Fruit fly (Drosophila melanogaster) whole organism, pupa: ENCODE data around the gene crok.
A peak's percentile ranks its signal among the peaks of the same experiment; 100 is the strongest.

Experiments
- CG10348 ChIP-seq: fragments of 200-800 bp; sonication (Bioruptor generic); IDR thresholded peaks from 2 replicates; pipeline ENCODE4 v1.3.6; 2022; ENCODE audit warnings: missing biosample characterization, missing genetic modification characterization
- CG12605 ChIP-seq: fragments of 200-800 bp; sonication (Bioruptor generic); IDR thresholded peaks from 2 replicates; pipeline ENCODE4 v1.3.6; 2022; ENCODE audit warnings: missing biosample characterization, missing genetic modification characterization
- CG13204 ChIP-seq: fragments of 200-800 bp; sonication (Bioruptor generic); optimal IDR thresholded peaks from 2 replicates; lab custom pipeline; 2018; ENCODE audit warnings: missing biosample characterization, mild to moderate bottlenecking, missing genetic modification characterization, moderate library complexity
- CG14655 ChIP-seq: fragments of 200-800 bp; sonication (Bioruptor generic); optimal IDR thresholded peaks from 3 replicates; lab custom pipeline; 2017; ENCODE audit warnings: mild to moderate bottlenecking, missing biosample characterization, missing genetic modification reagents, missing genetic modification characterization
- CG15710 ChIP-seq: fragments of 200-800 bp; sonication (Bioruptor generic); optimal IDR thresholded peaks from 2 replicates; lab custom pipeline; 2018; ENCODE audit warnings: missing biosample characterization, mild to moderate bottlenecking, missing genetic modification characterization, moderate library complexity
- CG17806 ChIP-seq: fragments of 200-800 bp; sonication (Bioruptor generic); optimal IDR thresholded peaks from 2 replicates; lab custom pipeline; 2018; ENCODE audit warnings: missing biosample characterization, mild to moderate bottlenecking, missing genetic modification characterization, moderate library complexity
- CG32121 ChIP-seq: fragments of 200-800 bp; sonication (Bioruptor generic); IDR thresholded peaks from 2 replicates; pipeline ENCODE4 v1.3.6; 2022; ENCODE audit warnings: missing biosample characterization, missing genetic modification characterization
- CG34367 ChIP-seq: fragments of 200-800 bp; sonication (Bioruptor generic); optimal IDR thresholded peaks from 2 replicates; lab custom pipeline; 2018; ENCODE audit warnings: missing biosample characterization, mild to moderate bottlenecking, missing genetic modification characterization
- CG4496 ChIP-seq: fragments of 200-800 bp; sonication (Bioruptor generic); IDR thresholded peaks from 3 replicates; pipeline ENCODE4 v1.3.6; 2022; ENCODE audit warnings: missing biosample characterization, missing genetic modification characterization
- CG8159 ChIP-seq: fragments of 200-800 bp; sonication (Bioruptor generic); optimal IDR thresholded peaks from 3 replicates; lab custom pipeline; 2018; ENCODE audit warnings: missing biosample characterization, mild to moderate bottlenecking, missing genetic modification characterization, moderate library complexity
- CG8301 ChIP-seq: fragments of 200-800 bp; sonication (Bioruptor generic); optimal IDR thresholded peaks from 2 replicates; lab custom pipeline; 2018; ENCODE audit warnings: missing biosample characterization, mild to moderate bottlenecking, missing genetic modification characterization
- CG9948 ChIP-seq: fragments of 200-800 bp; sonication (Bioruptor generic); optimal IDR thresholded peaks from 2 replicates; lab custom pipeline; 2018; ENCODE audit warnings: missing biosample characterization, mild to moderate bottlenecking, missing genetic modification characterization, moderate library complexity
- D1 ChIP-seq: fragments of 200-800 bp; sonication (Bioruptor generic); optimal IDR thresholded peaks from 2 replicates; lab custom pipeline; 2018; ENCODE audit warnings: missing biosample characterization, mild to moderate bottlenecking, missing genetic modification characterization, moderate library complexity
- EcR ChIP-seq: fragments of 200-800 bp; sonication (Bioruptor generic); optimal IDR thresholded peaks from 3 replicates; lab custom pipeline; 2019; ENCODE audit warnings: missing biosample characterization, missing genetic modification characterization, mild to moderate bottlenecking, moderate library complexity, missing genetic modification reagents
- Ets98B ChIP-seq: fragments of 200-800 bp; sonication (Bioruptor generic); IDR thresholded peaks from 2 replicates; pipeline ENCODE4 v1.3.6; 2022; ENCODE audit warnings: missing biosample characterization, missing genetic modification characterization
- Pif1A ChIP-seq: fragments of 200-800 bp; sonication (Bioruptor generic); optimal IDR thresholded peaks from 3 replicates; lab custom pipeline; 2016; ENCODE audit warnings: missing biosample characterization, missing genetic modification characterization
- Pif1B ChIP-seq: fragments of 200-800 bp; sonication (Bioruptor generic); optimal IDR thresholded peaks from 3 replicates; lab custom pipeline; 2016; ENCODE audit warnings: missing biosample characterization, missing genetic modification characterization
- Snoo ChIP-seq: fragments of 200-800 bp; sonication (Bioruptor generic); optimal IDR thresholded peaks from 3 replicates; lab custom pipeline; 2017; ENCODE audit warnings: missing biosample characterization, mild to moderate bottlenecking, missing genetic modification characterization, inconsistent platforms
- fd96Ca ChIP-seq: fragments of 200-800 bp; sonication (Bioruptor generic); IDR thresholded peaks from 3 replicates; pipeline ENCODE4 v1.3.6; 2022; ENCODE audit warnings: missing biosample characterization, missing genetic modification characterization
- gl ChIP-seq: fragments of 200-800 bp; sonication (Bioruptor generic); optimal IDR thresholded peaks from 2 replicates; lab custom pipeline; 2018; ENCODE audit warnings: missing biosample characterization, mild to moderate bottlenecking, missing genetic modification characterization
- rn ChIP-seq: fragments of 200-800 bp; sonication (Bioruptor generic); IDR thresholded peaks from 2 replicates; pipeline ENCODE4 v1.3.6; 2022; ENCODE audit warnings: missing biosample characterization, missing genetic modification characterization

crok gene

DNA sequence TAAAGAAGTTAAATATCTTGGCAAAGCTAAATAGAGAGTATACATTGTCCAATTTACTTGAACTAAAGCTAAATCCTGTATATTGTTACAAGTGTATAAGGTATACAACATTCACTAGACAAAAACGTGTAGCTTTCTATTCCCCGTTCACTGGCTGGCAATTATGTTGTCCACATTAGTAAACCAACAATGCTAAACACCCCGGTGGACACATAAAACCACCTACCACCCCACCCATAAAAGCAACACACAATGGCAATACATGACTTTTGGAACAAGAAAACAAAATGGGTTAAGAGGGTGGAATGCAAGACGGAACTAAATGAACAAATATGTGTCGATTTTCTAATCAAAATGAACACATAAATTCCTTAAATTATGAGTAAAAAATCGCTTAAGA is 8.8 kb upstream of the crok start, which contains the start of gene ZnT33D:
ZnT33D (plus strand) TSS at position 301 of the 400 bp plus-strand sequence.
- TF ChIP-seq Ets98B (GFP tag; lab: Robert Waterston, UW) (no peak), CG8301 (tag; lab: Kevin White, UChicago) (no peak), CG32121 (no peak)
- TF ChIP-seq, all 21 proteins: peak for 0

DNA sequence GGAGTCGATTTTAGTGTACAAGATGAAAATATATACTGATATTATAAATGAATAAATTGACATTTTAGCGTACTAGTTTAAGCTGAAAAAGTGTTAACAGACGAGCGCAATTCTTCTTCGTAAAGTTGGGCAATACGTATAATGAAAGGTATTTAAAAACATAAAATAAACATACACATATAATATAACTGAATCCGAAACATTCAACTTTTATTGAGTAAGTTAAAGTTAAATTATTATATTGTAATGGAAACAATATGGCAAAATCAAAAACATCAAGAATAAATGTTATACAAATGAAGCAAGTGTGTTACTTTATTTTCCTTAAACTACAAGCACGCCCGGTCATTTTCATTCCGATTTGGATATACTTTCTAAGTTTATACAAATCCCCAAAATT is 2.5 kb upstream of the crok start, which contains the start of gene CG17217:
CG17217 (plus strand) TSS at position 301 of the 400 bp plus-strand sequence.
- TF ChIP-seq CG8159 (tag; lab: Kevin White, UChicago) (no peak), CG9948 (no peak), Ets98B (GFP tag; lab: Robert Waterston, UW) (no peak)
- TF ChIP-seq, all 21 proteins: peak for 0

DNA sequence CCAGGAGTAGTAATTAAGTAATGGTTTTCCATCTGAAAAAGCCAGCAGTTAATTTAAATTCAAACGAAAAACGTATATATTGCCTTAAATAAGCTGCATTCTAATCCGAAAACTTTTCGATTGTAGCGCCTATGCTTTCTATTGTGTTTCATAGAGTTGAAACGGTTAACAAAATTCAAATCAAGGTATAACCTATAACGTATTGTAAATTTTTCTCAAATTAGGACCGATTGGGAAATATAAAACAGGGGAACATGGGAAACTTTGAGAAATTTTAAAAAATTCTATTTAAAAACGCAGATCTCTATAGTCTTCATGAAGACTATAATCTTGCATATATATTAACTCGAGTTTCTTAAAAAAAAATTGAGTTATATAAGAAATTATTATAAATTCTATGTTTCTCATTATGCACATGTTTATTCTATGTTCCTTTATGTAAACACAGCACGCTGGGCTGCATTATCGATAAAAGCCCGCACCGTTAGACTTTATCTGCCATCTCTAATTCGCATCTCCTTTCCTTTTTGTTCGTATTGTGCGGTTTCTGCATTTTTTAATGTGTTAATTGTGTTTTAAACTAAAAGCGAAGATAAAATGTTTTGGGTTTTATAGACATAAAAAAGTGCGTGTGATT is 1.8 kb downstream of the crok start, which contains the start of gene bru1:
bru1 (plus strand) TSS at position 512 of the 637 bp plus-strand sequence.
- no peak for TF ChIP-seq D1 (tag; lab: Kevin White, UChicago)
- no peak for TF ChIP-seq CG12605 (GFP tag; lab: Robert Waterston, UW)
- no peak for TF ChIP-seq CG32121
- no peak for TF ChIP-seq Pif1A (GFP tag; lab: Kevin White, UChicago)
- TF ChIP-seq CG34367 (tag; lab: Kevin White, UChicago), result no peak
- no peak for TF ChIP-seq CG15710 (tag; lab: Kevin White, UChicago)
- TF ChIP-seq rn (GFP tag; lab: Robert Waterston, UW), result no peak
- no peak for TF ChIP-seq CG8301 (tag; lab: Kevin White, UChicago)
- TF ChIP-seq EcR (GFP tag; lab: Kevin White, UChicago), result no peak
- TF ChIP-seq Ets98B (GFP tag; lab: Robert Waterston, UW), result no peak
- TF ChIP-seq CG17806 (tag; lab: Kevin White, UChicago), result no peak
- no peak for TF ChIP-seq CG4496
- TF ChIP-seq CG14655, result no peak
- no peak for TF ChIP-seq gl (tag; lab: Kevin White, UChicago)
- no peak for TF ChIP-seq Snoo (tag; lab: Kevin White, UChicago)
- TF ChIP-seq CG13204 (GFP tag; lab: Kevin White, UChicago), result no peak
- TF ChIP-seq CG10348 (GFP tag; lab: Robert Waterston, UW), result no peak

dm6 chr2L:12177621-12178020 is 4.8 kb downstream of the crok start, which contains the start of gene atilla:
TSS of gene atilla (minus strand) at chr2L:12177886.
- TF ChIP-seq CG4496 (no peak), CG9948 (no peak), fd96Ca (GFP tag; lab: Robert Waterston, UW) (no peak), CG8301 (tag; lab: Kevin White, UChicago) (no peak), CG8159 (tag; lab: Kevin White, UChicago) (no peak), CG17806 (tag; lab: Kevin White, UChicago) (no peak), CG12605 (GFP tag; lab: Robert Waterston, UW) (no peak), gl (tag; lab: Kevin White, UChicago) (no peak), CG13204 (GFP tag; lab: Kevin White, UChicago) (no peak)

DNA sequence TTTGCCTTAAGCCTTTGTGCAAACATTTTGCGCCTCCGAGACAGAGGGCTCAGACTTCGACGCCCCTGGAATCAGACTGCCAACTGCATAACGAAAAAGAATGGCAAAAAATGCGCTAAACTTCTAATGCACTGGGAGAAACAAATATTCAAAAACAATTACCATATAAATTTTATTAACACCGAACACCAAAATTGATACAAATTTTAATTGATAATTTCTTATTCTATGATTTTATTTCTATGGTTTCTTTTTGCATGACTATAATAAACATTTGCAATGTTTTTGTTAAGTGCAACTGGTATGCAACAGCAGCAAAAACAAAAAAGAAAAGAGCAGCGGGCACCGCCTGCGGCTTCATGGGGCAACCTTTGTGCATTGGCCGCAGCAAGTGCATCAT is 20.2 kb downstream of the crok start:
- TF ChIP-seq CG10348 (GFP tag; lab: Robert Waterston, UW) (no peak), CG4496 (no peak), Pif1B (GFP tag; lab: Kevin White, UChicago) (no peak), Pif1A (GFP tag; lab: Kevin White, UChicago) (peak; percentile 11), Snoo (tag; lab: Kevin White, UChicago) (no peak), CG9948 (peak; percentile 59), CG17806 (tag; lab: Kevin White, UChicago) (peak; percentile 54), gl (tag; lab: Kevin White, UChicago) (no peak), CG12605 (GFP tag; lab: Robert Waterston, UW) (no peak), CG34367 (tag; lab: Kevin White, UChicago) (peak; percentile 47), CG32121 (no peak), CG8159 (tag; lab: Kevin White, UChicago) (peak; percentile 65), CG8301 (tag; lab: Kevin White, UChicago) (no peak), rn (GFP tag; lab: Robert Waterston, UW) (no peak), CG14655 (peak; percentile 34), EcR (GFP tag; lab: Kevin White, UChicago) (no peak), Ets98B (GFP tag; lab: Robert Waterston, UW) (no peak), CG13204 (GFP tag; lab: Kevin White, UChicago) (no peak), fd96Ca (GFP tag; lab: Robert Waterston, UW) (no peak), D1 (tag; lab: Kevin White, UChicago) (no peak), CG15710 (tag; lab: Kevin White, UChicago) (peak; percentile 59)

DNA sequence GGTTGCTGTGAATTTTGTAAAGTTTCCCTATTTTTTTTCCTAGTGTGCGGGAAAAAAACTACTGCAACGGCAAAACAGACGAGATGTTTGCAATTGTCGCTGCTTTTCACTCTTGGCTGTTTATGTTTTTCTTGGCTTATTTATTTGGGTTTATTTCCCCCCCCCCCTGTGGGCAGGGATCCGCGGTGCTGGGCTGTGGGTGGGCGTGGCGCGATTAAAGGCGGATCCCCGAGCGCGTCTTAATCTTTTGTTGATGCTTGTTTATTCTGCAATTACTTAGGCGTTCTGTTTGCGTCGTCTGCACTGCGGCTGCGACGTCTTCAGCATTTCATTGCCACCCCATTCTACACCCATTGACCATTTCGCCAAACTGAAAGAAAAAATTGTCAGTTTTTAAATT is 22.1 kb downstream of the crok start:
- TF ChIP-seq Ets98B (GFP tag; lab: Robert Waterston, UW), result no peak
- TF ChIP-seq CG17806 (tag; lab: Kevin White, UChicago), result no peak
- TF ChIP-seq Snoo (tag; lab: Kevin White, UChicago), result no peak
- TF ChIP-seq CG8301 (tag; lab: Kevin White, UChicago), result no peak
- TF ChIP-seq rn (GFP tag; lab: Robert Waterston, UW), result no peak
- TF ChIP-seq CG13204 (GFP tag; lab: Kevin White, UChicago), result no peak
- TF ChIP-seq Pif1A (GFP tag; lab: Kevin White, UChicago), result no peak
- peak; percentile 28; the same call in 1 of the 3 replicates for TF ChIP-seq CG4496
- TF ChIP-seq Pif1B (GFP tag; lab: Kevin White, UChicago), result no peak
- no peak for TF ChIP-seq EcR (GFP tag; lab: Kevin White, UChicago)
- peak; percentile 39; the same call in 1 of the 3 replicates for TF ChIP-seq fd96Ca (GFP tag; lab: Robert Waterston, UW)
- TF ChIP-seq, all 21 proteins: peak for 2
